Fruit fly (Drosophila melanogaster) whole organism, prepupa: ENCODE measurements around the gene Trim9.

ENCODE experiments used
- Blimp-1 ChIP-seq: fragments of 200-800 bp; sonication (Bioruptor generic); optimal IDR thresholded peaks from 3 replicates; lab custom pipeline; 2017; ENCODE audit warnings: missing biosample characterization, missing genetic modification characterization, mild to moderate bottlenecking, moderate library complexity, missing genetic modification reagents
- CG10631 ChIP-seq: fragments of 200-800 bp; sonication (Bioruptor generic); optimal IDR thresholded peaks from 2 replicates; lab custom pipeline; 2016; ENCODE audit warnings: missing biosample characterization, missing genetic modification characterization
- CG15336 ChIP-seq: fragments of 200-800 bp; sonication (Bioruptor generic); IDR thresholded peaks from 2 replicates; pipeline ENCODE4 v1.3.6; 2022; ENCODE audit warnings: missing biosample characterization, missing genetic modification characterization
- CG1621 ChIP-seq: fragments of 200-800 bp; sonication (Bioruptor generic); optimal IDR thresholded peaks from 3 replicates; lab custom pipeline; 2018; ENCODE audit warnings: missing biosample characterization, mild to moderate bottlenecking, missing genetic modification characterization
- CG3032 ChIP-seq: fragments of 200-800 bp; optimal IDR thresholded peaks from 2 replicates; lab custom pipeline; 2019; ENCODE audit warnings: missing biosample characterization, mild to moderate bottlenecking, missing genetic modification characterization, moderate library complexity
- CG32006 ChIP-seq: fragments of 200-800 bp; sonication (Bioruptor generic); optimal IDR thresholded peaks from 3 replicates; lab custom pipeline; 2017; ENCODE audit warnings: missing biosample characterization, mild to moderate bottlenecking, missing genetic modification characterization
- CG3919 ChIP-seq: fragments of 200-800 bp; sonication (Bioruptor generic); optimal IDR thresholded peaks from 3 replicates; lab custom pipeline; 2016; ENCODE audit warnings: missing biosample characterization, missing genetic modification characterization
- CG6792 ChIP-seq: fragments of 200-800 bp; sonication (Bioruptor generic); optimal IDR thresholded peaks from 3 replicates; lab custom pipeline; 2016; ENCODE audit warnings: missing biosample characterization, missing genetic modification characterization
- CG6808 ChIP-seq: fragments of 200-800 bp; sonication (Bioruptor generic); optimal IDR thresholded peaks from 3 replicates; lab custom pipeline; 2017; ENCODE audit warnings: missing biosample characterization, missing genetic modification characterization, mild to moderate bottlenecking, moderate library complexity, missing genetic modification reagents
- CG6854 ChIP-seq: fragments of 200-800 bp; sonication (Bioruptor generic); optimal IDR thresholded peaks from 2 replicates; lab custom pipeline; 2017; ENCODE audit warnings: missing biosample characterization, mild to moderate bottlenecking, missing genetic modification characterization
- CG7368 ChIP-seq: fragments of 200-800 bp; sonication (Bioruptor generic); optimal IDR thresholded peaks from 3 replicates; lab custom pipeline; 2016; ENCODE audit warnings: missing biosample characterization, missing genetic modification characterization
- CG8119 ChIP-seq: fragments of 200-800 bp; sonication (Bioruptor generic); IDR thresholded peaks from 3 replicates; pipeline ENCODE4 v1.3.6; 2022; ENCODE audit warnings: missing biosample characterization, missing genetic modification characterization
- Eip78C ChIP-seq: fragments of 200-800 bp; sonication (Bioruptor generic); peaks from one replicate; lab custom pipeline; 2016; ENCODE audit warnings: missing biosample characterization, missing genetic modification characterization
- Eip93F ChIP-seq: fragments of 200-800 bp; sonication (Bioruptor generic); optimal IDR thresholded peaks from 2 replicates; lab custom pipeline; 2016; ENCODE audit warnings: missing biosample characterization, mild to moderate bottlenecking, missing genetic modification characterization
- Ets21C ChIP-seq: fragments of 200-800 bp; sonication (Bioruptor generic); optimal IDR thresholded peaks from 3 replicates; lab custom pipeline; 2016; ENCODE audit warnings: missing biosample characterization, missing genetic modification characterization
- Ets96B ChIP-seq: fragments of 200-800 bp; optimal IDR thresholded peaks from 2 replicates; lab custom pipeline; 2019; ENCODE audit warnings: missing biosample characterization, mild to moderate bottlenecking, missing genetic modification characterization, moderate library complexity
- Gug ChIP-seq: fragments of 200-800 bp; sonication (Bioruptor generic); IDR thresholded peaks from 2 replicates; pipeline ENCODE4 v1.3.6; 2022; ENCODE audit warnings: missing biosample characterization, missing genetic modification characterization
- Hr4 ChIP-seq: fragments of 200-800 bp; sonication (Bioruptor generic); optimal IDR thresholded peaks from 3 replicates; lab custom pipeline; 2016; ENCODE audit warnings: missing biosample characterization, missing genetic modification characterization
- Sox102F ChIP-seq: fragments of 200-800 bp; sonication (Bioruptor generic); optimal IDR thresholded peaks from 2 replicates; lab custom pipeline; 2016; ENCODE audit warnings: missing biosample characterization, mild to moderate bottlenecking, missing genetic modification characterization
- Sox14 ChIP-seq: fragments of 200-800 bp; sonication (Bioruptor generic); optimal IDR thresholded peaks from 3 replicates; lab custom pipeline; 2016; ENCODE audit warnings: missing biosample characterization, missing genetic modification characterization
- achi ChIP-seq: fragments of 200-800 bp; sonication (Bioruptor generic); optimal IDR thresholded peaks from 3 replicates; lab custom pipeline; 2016; ENCODE audit warnings: missing biosample characterization, missing genetic modification characterization
- acj6 ChIP-seq: fragments of 200-800 bp; sonication (Bioruptor generic); optimal IDR thresholded peaks from 3 replicates; lab custom pipeline; 2016; ENCODE audit warnings: missing biosample characterization, missing genetic modification characterization
- dac ChIP-seq: fragments of 200-800 bp; sonication (Bioruptor generic); optimal IDR thresholded peaks from 2 replicates; lab custom pipeline; 2017; ENCODE audit warnings: missing biosample characterization, mild to moderate bottlenecking, missing genetic modification characterization
- eg ChIP-seq: fragments of 200-800 bp; sonication (Bioruptor generic); IDR thresholded peaks from 3 replicates; pipeline ENCODE4 v1.3.6; 2022; ENCODE audit warnings: missing biosample characterization, missing genetic modification characterization
- esn ChIP-seq: fragments of 200-800 bp; sonication (Bioruptor generic); optimal IDR thresholded peaks from 2 replicates; lab custom pipeline; 2016; ENCODE audit warnings: missing biosample characterization, mild to moderate bottlenecking, missing genetic modification characterization, moderate library complexity
- fd59A ChIP-seq: fragments of 200-800 bp; sonication (Bioruptor generic); optimal IDR thresholded peaks from 2 replicates; lab custom pipeline; 2017; ENCODE audit warnings: missing biosample characterization, mild to moderate bottlenecking, missing genetic modification characterization, missing genetic modification reagents
- fkh ChIP-seq: fragments of 200-800 bp; sonication (Bioruptor generic); optimal IDR thresholded peaks from 3 replicates; lab custom pipeline; 2017; ENCODE audit warnings: missing biosample characterization, mild to moderate bottlenecking, missing genetic modification characterization, moderate library complexity
- lz ChIP-seq: fragments of 200-800 bp; sonication (Bioruptor generic); optimal IDR thresholded peaks from 3 replicates; lab custom pipeline; 2016; ENCODE audit warnings: missing biosample characterization, missing genetic modification characterization
- pdm3 ChIP-seq: fragments of 200-800 bp; sonication (Bioruptor generic); optimal IDR thresholded peaks from 3 replicates; lab custom pipeline; 2016; ENCODE audit warnings: missing biosample characterization, missing genetic modification characterization
- ss ChIP-seq, 2 experiments: fragments of 200-800 bp; sonication (Bioruptor generic); optimal IDR thresholded peaks; 2 replicates in 1 of 2; 3 replicates in 1 of 2; lab custom pipeline; 2017 to 2018; ENCODE audit warnings: mild to moderate bottlenecking in 2 of 2, missing biosample characterization in 2 of 2, missing genetic modification characterization in 2 of 2, moderate library complexity in 1 of 2
- svp ChIP-seq: fragments of 200-800 bp; sonication (Bioruptor generic); peaks from one replicate; lab custom pipeline; 2016; ENCODE audit warnings: missing biosample characterization, missing genetic modification characterization
- topi ChIP-seq: fragments of 200-800 bp; sonication (Bioruptor generic); optimal IDR thresholded peaks from 3 replicates; lab custom pipeline; 2016; ENCODE audit warnings: missing biosample characterization, missing genetic modification characterization
- vri ChIP-seq: fragments of 200-800 bp; sonication (Bioruptor generic); optimal IDR thresholded peaks from 3 replicates; lab custom pipeline; 2016; ENCODE audit warnings: missing biosample characterization, mild to moderate bottlenecking, missing genetic modification characterization

Trim9 gene

dm6 chr2L:10502244-10502643 is 42.4 kb upstream of the Trim9 start:
- TF ChIP-seq vri (GFP tag; lab: Kevin White, UChicago), result peak; percentile 80
- no peak for TF ChIP-seq CG3919
- TF ChIP-seq pdm3 (GFP tag; lab: Kevin White, UChicago), result no peak
- peak; percentile 5 for TF ChIP-seq CG6808 (GFP tag; lab: Kevin White, UChicago)
- TF ChIP-seq dac (GFP tag; lab: Kevin White, UChicago), result no peak

dm6 chr2L:10502862-10503261 is 41.8 kb upstream of the Trim9 start:
- TF ChIP-seq Eip78C (peak; percentile 53), Eip93F (no peak)

dm6 chr2L:10503356-10503977 is 41.2 kb upstream of the Trim9 start:
- no peak for TF ChIP-seq CG6792 (GFP tag; lab: Kevin White, UChicago)
- peak; percentile 52 for TF ChIP-seq svp (GFP tag; lab: Kevin White, UChicago)
- no peak for TF ChIP-seq CG15336
- no peak for TF ChIP-seq CG32006 (GFP tag; lab: Kevin White, UChicago)
- no peak for TF ChIP-seq Hr4
- TF ChIP-seq topi (GFP tag; lab: Kevin White, UChicago), result no peak
- TF ChIP-seq Sox102F (GFP tag; lab: Kevin White, UChicago), result no peak
- TF ChIP-seq CG8119 (GFP tag; lab: Robert Waterston, UW), result peak; percentile 17; the same call in 1 of the 3 replicates
- TF ChIP-seq CG6854 (GFP tag; lab: Kevin White, UChicago), result no peak

dm6 chr2L:10504895-10505294 is 39.8 kb upstream of the Trim9 start:
- TF ChIP-seq CG10631 (GFP tag; lab: Kevin White, UChicago), result no peak
- no peak for TF ChIP-seq acj6
- TF ChIP-seq CG3032 (tag; lab: Kevin White, UChicago), result no peak
- no peak for TF ChIP-seq CG8119 (GFP tag; lab: Robert Waterston, UW)
- TF ChIP-seq CG6808 (GFP tag; lab: Kevin White, UChicago), result peak; percentile 2
- TF ChIP-seq vri (GFP tag; lab: Kevin White, UChicago), result peak; percentile 28
- TF ChIP-seq esn (GFP tag; lab: Kevin White, UChicago), result peak; percentile 17
- TF ChIP-seq fd59A (GFP tag; lab: Kevin White, UChicago), result no peak
- no peak for TF ChIP-seq Ets96B
- no peak for TF ChIP-seq lz (GFP tag; lab: Kevin White, UChicago)
- no peak for TF ChIP-seq CG15336
- peak; percentile 84 for TF ChIP-seq fkh (GFP tag; lab: Kevin White, UChicago)
- peak; percentile 19 for TF ChIP-seq CG3919
- peak; percentile 26 for TF ChIP-seq Blimp-1 (GFP tag; lab: Kevin White, UChicago)
- TF ChIP-seq Ets21C (GFP tag; lab: Kevin White, UChicago), result no peak
- no peak for TF ChIP-seq Sox14 (GFP tag; lab: Kevin White, UChicago)
- TF ChIP-seq CG6854 (GFP tag; lab: Kevin White, UChicago), result peak; percentile 59
- TF ChIP-seq eg (GFP tag; lab: Robert Waterston, UW), result peak; percentile 14; the same call in 1 of the 3 replicates
- TF ChIP-seq Gug (GFP tag; lab: Robert Waterston, UW), result no peak
- TF ChIP-seq CG1621, result no peak
- TF ChIP-seq Eip78C, result peak; percentile 56
- TF ChIP-seq ss (GFP tag; optimal IDR thresholded peaks at IDR 0.05; lab: Kevin White, UChicago), result peak; percentile 21 to 39
- TF ChIP-seq CG7368 (GFP tag; lab: Kevin White, UChicago), result no peak
- no peak for TF ChIP-seq Eip93F
- TF ChIP-seq, all 60 proteins: peak for 10

- TF ChIP-seq Eip78C (peak; percentile 30), CG6808 (GFP tag; lab: Kevin White, UChicago) (no peak), achi (GFP tag; lab: Kevin White, UChicago) (no peak)
Observed at dm6 chr2L:10505345-10505744, 39.3 kb upstream of the Trim9 start.
